Worm (Caenorhabditis elegans): ENCODE data around the gene F58B3.6.

The F58B3.6 gene

ce11 chrIV:11635437-11636408 is 725 bp upstream of the F58B3.6 start, which contains the start of gene mars-1:
TSS of gene mars-1 (minus strand) at chrIV:11635487.
- TF ChIP-seq ztf-23 (GFP tag; IDR thresholded peaks at IDR 0.05): peak; percentile 52; the same call in 1 of the 2 replicates
- peak; percentile 81 for TF ChIP-seq flt-1 (GFP tag; IDR thresholded peaks at IDR 0.05)
- no peak for TF ChIP-seq med-1 (GFP tag; optimal IDR thresholded peaks at IDR 0.05; ENCODE audit: insufficient read depth)
- TF ChIP-seq ref-1 (GFP tag; conservative IDR thresholded peaks at IDR 0.05): no peak
- no peak for TF ChIP-seq klf-2 (GFP tag; conservative IDR thresholded peaks at IDR 0.05)

DNA sequence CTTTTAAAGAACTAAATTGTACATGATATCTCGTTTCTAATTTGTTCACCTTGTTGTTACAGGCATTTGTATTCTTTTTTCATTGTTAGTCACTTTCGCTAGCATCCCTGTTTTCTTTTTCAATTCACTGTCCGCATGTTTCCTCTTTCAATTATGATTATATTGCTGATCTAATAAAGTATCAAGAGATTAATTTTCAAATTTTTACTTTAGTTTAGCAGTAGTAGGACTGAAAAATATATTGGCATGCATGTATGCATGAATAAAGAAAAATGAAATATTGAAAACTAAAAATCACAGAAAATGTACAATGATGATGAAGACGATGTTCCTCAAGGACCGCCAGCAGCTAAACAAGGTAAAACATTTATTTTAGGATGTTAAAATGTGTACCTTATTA is 1.6 kb downstream of the F58B3.6 start, which contains the start of gene rbm-17:
Gene rbm-17 (plus strand): TSS at position 301 of the 400 bp plus-strand sequence.
- TF ChIP-seq flt-1 (GFP tag; IDR thresholded peaks at IDR 0.05) (no peak), tab-1 (GFP tag; IDR thresholded peaks at IDR 0.05) (no peak), cog-1 (tag; optimal IDR thresholded peaks at IDR 0.05) (no peak), med-1 (GFP tag; optimal IDR thresholded peaks at IDR 0.05; ENCODE audit: insufficient read depth) (no peak), ztf-23 (GFP tag; IDR thresholded peaks at IDR 0.05) (no peak), ztf-29 (GFP tag; IDR thresholded peaks at IDR 0.05) (no peak), T22C8.4 (GFP tag; IDR thresholded peaks at IDR 0.05) (no peak)

- TF ChIP-seq klf-2 (GFP tag; conservative IDR thresholded peaks at IDR 0.05): no peak
- no peak for TF ChIP-seq ztf-23 (GFP tag; IDR thresholded peaks at IDR 0.05)
- no peak for TF ChIP-seq flt-1 (GFP tag; IDR thresholded peaks at IDR 0.05)
- TF ChIP-seq cog-1 (tag; optimal IDR thresholded peaks at IDR 0.05): no peak
- TF ChIP-seq tab-1 (GFP tag; IDR thresholded peaks at IDR 0.05): no peak
- no peak for TF ChIP-seq ztf-29 (GFP tag; IDR thresholded peaks at IDR 0.05)
- no peak for TF ChIP-seq med-1 (GFP tag; optimal IDR thresholded peaks at IDR 0.05; ENCODE audit: insufficient read depth)
- TF ChIP-seq T22C8.4 (GFP tag; IDR thresholded peaks at IDR 0.05): no peak
- TF ChIP-seq ref-1 (GFP tag; conservative IDR thresholded peaks at IDR 0.05): no peak
Observed at ce11 chrIV:11640915-11641314, 4.5 kb downstream of the F58B3.6 start, which contains the start of gene ttr-50. TSS of gene ttr-50 (minus strand) at chrIV:11641015.

DNA sequence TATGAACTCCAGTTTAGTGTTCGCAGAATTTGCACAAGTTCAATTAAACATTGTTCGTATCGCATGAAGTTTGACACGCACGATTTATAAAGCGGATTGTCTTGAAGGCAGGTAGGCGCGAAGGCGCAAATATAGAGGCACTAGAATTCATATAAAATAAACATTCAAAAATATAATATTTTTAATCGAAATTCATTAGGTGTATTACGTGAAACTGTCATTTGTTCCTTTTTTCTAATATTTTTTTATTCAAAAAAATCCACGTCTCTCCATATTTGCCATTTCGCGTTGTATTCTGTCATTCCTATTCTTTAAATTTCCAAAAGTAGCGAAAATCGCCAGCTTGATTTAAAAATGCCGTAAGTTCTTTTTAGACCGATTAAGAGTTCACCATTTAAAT is 5.4 kb downstream of the F58B3.6 start, which contains the start of gene ZK809.1:
Gene ZK809.1 (plus strand): TSS at position 301 of the 400 bp plus-strand sequence.
- TF ChIP-seq tab-1 (GFP tag; IDR thresholded peaks at IDR 0.05): no peak
- no peak for TF ChIP-seq med-1 (GFP tag; optimal IDR thresholded peaks at IDR 0.05; ENCODE audit: insufficient read depth)
- TF ChIP-seq ztf-23 (GFP tag; IDR thresholded peaks at IDR 0.05): no peak
- no peak for TF ChIP-seq ref-1 (GFP tag; conservative IDR thresholded peaks at IDR 0.05)
- no peak for TF ChIP-seq flt-1 (GFP tag; IDR thresholded peaks at IDR 0.05)
- no peak for TF ChIP-seq T22C8.4 (GFP tag; IDR thresholded peaks at IDR 0.05)
- TF ChIP-seq ztf-29 (GFP tag; IDR thresholded peaks at IDR 0.05): no peak
- TF ChIP-seq cog-1 (tag; optimal IDR thresholded peaks at IDR 0.05): no peak
- no peak for TF ChIP-seq klf-2 (GFP tag; conservative IDR thresholded peaks at IDR 0.05)

ce11 chrIV:11643829-11644228 is 7.4 kb downstream of the F58B3.6 start, which contains the start of gene prx-2:
TSS of gene prx-2 (plus strand) at chrIV:11644129.
- no peak for TF ChIP-seq cog-1 (tag; optimal IDR thresholded peaks at IDR 0.05)
- TF ChIP-seq flt-1 (GFP tag; IDR thresholded peaks at IDR 0.05): no peak
- TF ChIP-seq med-1 (GFP tag; optimal IDR thresholded peaks at IDR 0.05; ENCODE audit: insufficient read depth): no peak
- no peak for TF ChIP-seq tab-1 (GFP tag; IDR thresholded peaks at IDR 0.05)
- no peak for TF ChIP-seq ztf-29 (GFP tag; IDR thresholded peaks at IDR 0.05)
- no peak for TF ChIP-seq klf-2 (GFP tag; conservative IDR thresholded peaks at IDR 0.05)
- no peak for TF ChIP-seq T22C8.4 (GFP tag; IDR thresholded peaks at IDR 0.05)
- TF ChIP-seq ztf-23 (GFP tag; IDR thresholded peaks at IDR 0.05): no peak
- no peak for TF ChIP-seq ref-1 (GFP tag; conservative IDR thresholded peaks at IDR 0.05)

- TF ChIP-seq ztf-29 (GFP tag; IDR thresholded peaks at IDR 0.05) (no peak), ztf-23 (GFP tag; IDR thresholded peaks at IDR 0.05) (no peak), ref-1 (GFP tag; conservative IDR thresholded peaks at IDR 0.05) (no peak), T22C8.4 (GFP tag; IDR thresholded peaks at IDR 0.05) (no peak), klf-2 (GFP tag; conservative IDR thresholded peaks at IDR 0.05) (no peak), tab-1 (GFP tag; IDR thresholded peaks at IDR 0.05) (no peak), med-1 (GFP tag; optimal IDR thresholded peaks at IDR 0.05; ENCODE audit: insufficient read depth) (no peak), cog-1 (tag; optimal IDR thresholded peaks at IDR 0.05) (no peak), flt-1 (GFP tag; IDR thresholded peaks at IDR 0.05) (no peak)
Observed at ce11 chrIV:11644705-11645104, 8.3 kb downstream of the F58B3.6 start.

ce11 chrIV:11645354-11645753 is 8.9 kb downstream of the F58B3.6 start:
- TF ChIP-seq ztf-23 (GFP tag; IDR thresholded peaks at IDR 0.05) (no peak), T22C8.4 (GFP tag; IDR thresholded peaks at IDR 0.05) (no peak), med-1 (GFP tag; optimal IDR thresholded peaks at IDR 0.05; ENCODE audit: insufficient read depth) (no peak), ztf-29 (GFP tag; IDR thresholded peaks at IDR 0.05) (no peak), cog-1 (tag; optimal IDR thresholded peaks at IDR 0.05) (no peak), tab-1 (GFP tag; IDR thresholded peaks at IDR 0.05) (no peak), ref-1 (GFP tag; conservative IDR thresholded peaks at IDR 0.05) (no peak), klf-2 (GFP tag; conservative IDR thresholded peaks at IDR 0.05) (no peak), flt-1 (GFP tag; IDR thresholded peaks at IDR 0.05) (no peak)

DNA sequence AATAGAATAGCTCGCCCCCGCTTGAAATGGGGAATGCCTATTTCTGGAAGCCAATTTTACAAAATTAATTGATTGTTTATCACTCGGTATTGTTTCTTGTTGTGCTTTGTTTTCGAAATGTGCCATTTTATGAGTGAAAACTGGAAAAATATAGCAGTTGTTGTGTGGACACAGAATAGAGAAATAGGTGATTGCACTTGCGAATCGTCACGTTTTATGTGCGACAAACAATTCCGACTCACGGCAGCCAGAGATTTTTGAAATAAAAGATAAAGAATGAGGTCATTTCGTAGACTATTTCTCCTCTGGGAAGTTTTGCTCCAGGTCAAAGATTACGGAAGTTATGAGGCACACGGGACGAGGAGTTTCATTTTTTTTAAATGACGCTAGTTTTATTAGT is 10.5 kb downstream of the F58B3.6 start:
- TF ChIP-seq ref-1 (GFP tag; conservative IDR thresholded peaks at IDR 0.05) (no peak), tab-1 (GFP tag; IDR thresholded peaks at IDR 0.05) (no peak), klf-2 (GFP tag; conservative IDR thresholded peaks at IDR 0.05) (no peak), flt-1 (GFP tag; IDR thresholded peaks at IDR 0.05) (no peak), T22C8.4 (GFP tag; IDR thresholded peaks at IDR 0.05) (no peak), cog-1 (tag; optimal IDR thresholded peaks at IDR 0.05) (no peak), ztf-23 (GFP tag; IDR thresholded peaks at IDR 0.05) (no peak), ztf-29 (GFP tag; IDR thresholded peaks at IDR 0.05) (no peak), med-1 (GFP tag; optimal IDR thresholded peaks at IDR 0.05; ENCODE audit: insufficient read depth) (no peak)

DNA sequence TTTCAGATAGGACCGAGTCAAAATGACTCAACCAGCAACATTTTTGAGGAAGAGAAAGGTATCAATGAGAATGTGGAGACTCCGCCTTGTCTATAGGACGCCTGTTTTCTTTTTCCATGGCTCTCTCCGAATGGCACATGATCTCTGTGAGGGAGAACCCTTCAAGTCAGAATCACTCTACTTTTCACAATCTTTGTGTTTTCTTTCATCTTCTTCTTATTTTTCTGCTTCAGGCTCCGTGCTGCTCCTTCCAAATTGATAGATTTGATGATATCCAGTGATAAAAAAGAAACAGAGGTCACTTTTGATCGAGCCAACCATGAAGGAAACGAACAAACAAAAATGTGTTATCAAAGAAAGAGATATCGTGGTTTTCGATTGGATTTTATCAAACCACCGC is 12.6 kb downstream of the F58B3.6 start, which contains the start of gene ZK809.8:
Gene ZK809.8 (minus strand): TSS at position 34 of the 400 bp plus-strand sequence.
- no peak for TF ChIP-seq klf-2 (GFP tag; conservative IDR thresholded peaks at IDR 0.05)
- TF ChIP-seq ztf-23 (GFP tag; IDR thresholded peaks at IDR 0.05): no peak
- no peak for TF ChIP-seq T22C8.4 (GFP tag; IDR thresholded peaks at IDR 0.05)
- no peak for TF ChIP-seq med-1 (GFP tag; optimal IDR thresholded peaks at IDR 0.05; ENCODE audit: insufficient read depth)
- TF ChIP-seq cog-1 (tag; optimal IDR thresholded peaks at IDR 0.05): no peak
- no peak for TF ChIP-seq ref-1 (GFP tag; conservative IDR thresholded peaks at IDR 0.05)
- no peak for TF ChIP-seq flt-1 (GFP tag; IDR thresholded peaks at IDR 0.05)
- TF ChIP-seq tab-1 (GFP tag; IDR thresholded peaks at IDR 0.05): no peak
- no peak for TF ChIP-seq ztf-29 (GFP tag; IDR thresholded peaks at IDR 0.05)
